Worm (Caenorhabditis elegans) whole organism, mixed stage, embryonic: Measurements from ENCODE around the gene F10B5.2.

Source experiments
- bed-3 ChIP-seq: fragments of 200-800 bp; sonication (Bioruptor generic); optimal IDR thresholded peaks from 3 replicates; lab custom pipeline; 2018; ENCODE audit warnings: mild to moderate bottlenecking, missing genetic modification characterization, moderate library complexity, missing compliant biosample characterization
- blmp-1 ChIP-seq: fragments of 150-350 bp; optimal IDR thresholded peaks from 2 replicates; lab custom pipeline; 2014; ENCODE audit warnings: missing biosample characterization, missing genetic modification characterization
- ceh-83 ChIP-seq: fragments of 200-800 bp; sonication (Bioruptor generic); optimal IDR thresholded peaks from 2 replicates; lab custom pipeline; 2018; ENCODE audit warnings: mild to moderate bottlenecking, missing genetic modification characterization, missing compliant biosample characterization
- ces-1 ChIP-seq: fragments of 150-350 bp; optimal IDR thresholded peaks from 2 replicates; lab custom pipeline; 2014; ENCODE audit warnings: missing biosample characterization, missing genetic modification reagents, missing genetic modification characterization
- cnd-1 ChIP-seq: fragments of 200-800 bp; sonication (Bioruptor generic); optimal IDR thresholded peaks from 2 replicates; lab custom pipeline; 2018; ENCODE audit warnings: mild to moderate bottlenecking, missing genetic modification characterization, missing compliant biosample characterization
- elt-1 ChIP-seq: sonication (generic microtip); optimal IDR thresholded peaks from 2 replicates; lab custom pipeline; 2017; ENCODE audit warnings: missing genetic modification characterization, mild to moderate bottlenecking, missing compliant biosample characterization, antibody characterized with exemption, moderate library complexity, borderline replicate concordance; ENCODE audit not compliant: insufficient read depth
- elt-3 ChIP-seq: fragments of 150-350 bp; optimal IDR thresholded peaks from 2 replicates; lab custom pipeline; 2014; ENCODE audit warnings: missing biosample characterization, missing genetic modification characterization
- flh-1 ChIP-seq: fragments of 200-800 bp; sonication (Bioruptor generic); optimal IDR thresholded peaks from 2 replicates; lab custom pipeline; 2018; ENCODE audit warnings: mild to moderate bottlenecking, missing genetic modification characterization, moderate library complexity, missing compliant biosample characterization
- hlh-1 ChIP-seq: fragments of 150-350 bp; optimal IDR thresholded peaks from 2 replicates; lab custom pipeline; 2014; ENCODE audit warnings: missing biosample characterization, missing genetic modification reagents, missing genetic modification characterization
- lin-13 ChIP-seq: fragments of 150-350 bp; optimal IDR thresholded peaks from 2 replicates; lab custom pipeline; 2014; ENCODE audit warnings: missing biosample characterization, missing genetic modification characterization
- lin-32 ChIP-seq: fragments of 200-800 bp; sonication (Bioruptor generic); optimal IDR thresholded peaks from 2 replicates; lab custom pipeline; 2018; ENCODE audit warnings: mild to moderate bottlenecking, missing genetic modification characterization, missing compliant biosample characterization
- lsy-2 ChIP-seq: fragments of 150-350 bp; optimal IDR thresholded peaks from 2 replicates; lab custom pipeline; 2014; ENCODE audit warnings: missing biosample characterization, missing genetic modification characterization
- mab-5 ChIP-seq: fragments of 150-350 bp; optimal IDR thresholded peaks from 2 replicates; lab custom pipeline; 2014; ENCODE audit warnings: missing biosample characterization, missing genetic modification characterization
- mep-1 ChIP-seq: fragments of 150-350 bp; optimal IDR thresholded peaks from 2 replicates; lab custom pipeline; 2017; ENCODE audit warnings: missing biosample characterization, missing genetic modification reagents, missing genetic modification characterization, inconsistent platforms
- mls-2 ChIP-seq: sonication (generic microtip); optimal IDR thresholded peaks from 2 replicates; lab custom pipeline; 2016; ENCODE audit warnings: mild to moderate bottlenecking, missing genetic modification characterization, moderate library complexity, missing compliant biosample characterization
- nhr-12 ChIP-seq: fragments of 150-350 bp; optimal IDR thresholded peaks from 2 replicates; lab custom pipeline; 2014; ENCODE audit warnings: missing biosample characterization, missing genetic modification characterization
- nhr-2 ChIP-seq: fragments of 150-350 bp; optimal IDR thresholded peaks from 2 replicates; lab custom pipeline; 2014; ENCODE audit warnings: missing biosample characterization, missing genetic modification characterization
- nhr-237 ChIP-seq: fragments of 150-350 bp; optimal IDR thresholded peaks from 2 replicates; lab custom pipeline; 2014; ENCODE audit warnings: missing biosample characterization, missing genetic modification characterization
- nhr-28 ChIP-seq: fragments of 150-350 bp; optimal IDR thresholded peaks from 2 replicates; lab custom pipeline; 2014; ENCODE audit warnings: missing biosample characterization, missing genetic modification characterization
- snpc-4 ChIP-seq: fragments of 150-350 bp; optimal IDR thresholded peaks from 2 replicates; lab custom pipeline; 2014; ENCODE audit warnings: missing biosample characterization, missing genetic modification characterization
- sptf-1 ChIP-seq: sonication (generic microtip); optimal IDR thresholded peaks from 2 replicates; lab custom pipeline; 2017; ENCODE audit warnings: mild to moderate bottlenecking, missing genetic modification characterization, moderate library complexity, missing compliant biosample characterization
- tbx-8 ChIP-seq: fragments of 200-800 bp; sonication (Bioruptor generic); optimal IDR thresholded peaks from 2 replicates; lab custom pipeline; 2018; ENCODE audit warnings: mild to moderate bottlenecking, missing genetic modification characterization, moderate library complexity, missing compliant biosample characterization
- unc-120 ChIP-seq: sonication (generic microtip); optimal IDR thresholded peaks from 2 replicates; lab custom pipeline; 2017; ENCODE audit warnings: missing genetic modification characterization, missing compliant biosample characterization; ENCODE audit not compliant: poor library complexity, severe bottlenecking
- unc-39 ChIP-seq: fragments of 150-350 bp; optimal IDR thresholded peaks from 2 replicates; lab custom pipeline; 2014; ENCODE audit warnings: missing biosample characterization, missing genetic modification characterization
- unc-62 ChIP-seq: fragments of 150-350 bp; optimal IDR thresholded peaks from 2 replicates; lab custom pipeline; 2014; ENCODE audit warnings: missing biosample characterization, missing genetic modification reagents, missing genetic modification characterization
- zip-8 ChIP-seq: fragments of 150-350 bp; optimal IDR thresholded peaks from 2 replicates; lab custom pipeline; 2014; ENCODE audit warnings: missing biosample characterization, missing genetic modification characterization
- ztf-11 ChIP-seq: fragments of 150-350 bp; optimal IDR thresholded peaks from 2 replicates; lab custom pipeline; 2014; ENCODE audit warnings: missing biosample characterization, missing genetic modification characterization

Gene F10B5.2

DNA sequence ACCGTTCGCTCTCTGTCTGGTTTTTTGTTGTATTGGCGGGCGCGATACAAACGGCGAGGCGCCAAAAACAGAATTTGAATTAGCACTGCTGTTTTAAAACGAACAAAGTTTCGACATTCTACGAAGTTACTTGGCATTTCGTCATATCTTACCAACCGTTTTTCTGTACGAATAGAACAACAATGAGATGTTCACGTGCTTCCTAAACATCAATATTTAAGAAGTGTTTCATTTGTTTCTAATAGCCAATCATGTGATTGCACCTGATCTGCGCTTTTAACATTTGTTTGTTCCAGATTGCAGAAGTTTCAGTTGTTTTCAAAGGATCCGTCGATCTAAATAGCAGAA lies 15.5 kb upstream of the F10B5.2 start:
- TF ChIP-seq elt-1 (tag; lab: Kevin White, UChicago) (no peak), mep-1 (no peak), ceh-83 (GFP tag; lab: Kevin White, UChicago) (no peak), nhr-28 (tag; lab: Kevin White, UChicago) (no peak), nhr-2 (no peak), unc-120 (tag; lab: Kevin White, UChicago) (no peak), lin-13 (tag; lab: Kevin White, UChicago) (no peak), ces-1 (GFP tag; lab: Kevin White, UChicago) (no peak), lsy-2 (tag; lab: Kevin White, UChicago) (no peak), flh-1 (GFP tag; lab: Kevin White, UChicago) (no peak)
- TF ChIP-seq, all 35 proteins: peak for 0

ce11 chrII:8129495-8130010 lies 15.0 kb upstream of the F10B5.2 start, which contains the start of gene ulp-4:
Gene ulp-4, plus strand, starts transcription at chrII:8129960.
- TF ChIP-seq snpc-4 (tag; lab: Kevin White, UChicago) = no peak
- peak; percentile 16 for TF ChIP-seq hlh-1
- TF ChIP-seq, all 35 proteins: peak for 1

- TF ChIP-seq sptf-1 (tag; lab: Kevin White, UChicago) (no peak), bed-3 (GFP tag; lab: Kevin White, UChicago) (no peak)
These were observed 13.8 kb upstream of the F10B5.2 start for ce11 chrII:8130792-8131191.

ce11 chrII:8131413-8131966 lies 13.1 kb upstream of the F10B5.2 start:
- no peak for TF ChIP-seq nhr-12 (tag; lab: Kevin White, UChicago)
- TF ChIP-seq unc-62 (GFP tag; lab: Kevin White, UChicago) = no peak
- no peak for TF ChIP-seq ztf-11
- TF ChIP-seq zip-8 (tag; lab: Kevin White, UChicago) = no peak
- no peak for TF ChIP-seq nhr-237
- TF ChIP-seq nhr-2 = no peak
- TF ChIP-seq lin-13 (tag; lab: Kevin White, UChicago) = no peak
- TF ChIP-seq elt-1 (tag; lab: Kevin White, UChicago) = no peak
- no peak for TF ChIP-seq blmp-1 (tag; lab: Kevin White, UChicago)
- no peak for TF ChIP-seq snpc-4 (tag; lab: Kevin White, UChicago)
- no peak for TF ChIP-seq mls-2 (tag; lab: Kevin White, UChicago)
- TF ChIP-seq mab-5 (tag; lab: Kevin White, UChicago) = no peak
- TF ChIP-seq mep-1 = no peak
- no peak for TF ChIP-seq nhr-28 (tag; lab: Kevin White, UChicago)
- no peak for TF ChIP-seq lin-32 (GFP tag; lab: Kevin White, UChicago)
- no peak for TF ChIP-seq cnd-1 (tag; lab: Kevin White, UChicago)
- TF ChIP-seq unc-39 (tag; lab: Kevin White, UChicago) = no peak
- TF ChIP-seq, all 35 proteins: peak for 0

DNA sequence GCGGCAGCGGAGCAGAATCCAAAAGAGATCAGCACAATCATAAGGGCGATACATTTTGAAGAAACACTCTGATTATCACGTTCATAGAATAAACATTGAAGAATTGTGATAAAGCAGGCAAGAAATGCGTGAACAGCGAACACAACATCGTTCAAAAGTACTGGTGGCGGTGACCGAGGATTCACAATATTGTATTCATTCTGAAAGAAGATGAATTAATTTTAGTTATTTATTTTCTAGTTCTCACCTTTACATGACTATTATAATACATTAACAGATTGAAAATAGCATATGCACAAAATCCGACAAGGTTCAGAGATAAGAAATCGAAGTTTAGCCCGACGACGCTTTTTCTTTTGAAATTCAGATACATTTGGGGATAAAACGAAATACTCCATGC lies 8.6 kb upstream of the F10B5.2 start:
- TF ChIP-seq lsy-2 (tag; lab: Kevin White, UChicago) = no peak
- TF ChIP-seq hlh-1 = no peak
- no peak for TF ChIP-seq mls-2 (tag; lab: Kevin White, UChicago)
- TF ChIP-seq elt-1 (tag; lab: Kevin White, UChicago) = no peak
- no peak for TF ChIP-seq sptf-1 (tag; lab: Kevin White, UChicago)
- no peak for TF ChIP-seq lin-13 (tag; lab: Kevin White, UChicago)
- TF ChIP-seq, all 35 proteins: peak for 0

DNA sequence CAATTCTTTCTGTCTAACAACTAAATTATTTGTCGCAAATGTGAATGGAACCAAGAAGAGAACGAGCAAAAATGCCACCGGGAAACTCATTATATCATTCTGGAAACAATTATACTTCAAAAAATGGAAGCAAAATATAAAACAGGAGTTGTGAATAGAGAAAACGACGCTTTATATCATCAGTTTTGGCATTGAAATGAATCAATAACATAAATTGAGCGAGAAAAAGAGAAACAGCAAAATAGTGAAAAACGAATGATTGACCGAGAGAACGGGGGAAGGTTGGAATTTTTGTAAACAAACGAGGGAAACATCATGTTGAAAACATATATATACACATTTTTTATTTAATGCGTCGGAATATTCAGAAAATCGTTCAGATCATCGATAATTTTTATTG lies 7.7 kb upstream of the F10B5.2 start, which contains the start of gene ctns-1:
TSS of gene ctns-1 (minus strand) at position 101 of the 400 bp plus-strand sequence.
- TF ChIP-seq elt-3 (tag; lab: Kevin White, UChicago) (no peak), tbx-8 (no peak), sptf-1 (tag; lab: Kevin White, UChicago) (no peak), lin-13 (tag; lab: Kevin White, UChicago) (no peak), cnd-1 (tag; lab: Kevin White, UChicago) (no peak), unc-120 (tag; lab: Kevin White, UChicago) (no peak), bed-3 (GFP tag; lab: Kevin White, UChicago) (no peak), mab-5 (tag; lab: Kevin White, UChicago) (no peak), mls-2 (tag; lab: Kevin White, UChicago) (no peak), mep-1 (no peak), snpc-4 (tag; lab: Kevin White, UChicago) (no peak), blmp-1 (tag; lab: Kevin White, UChicago) (no peak)
- TF ChIP-seq, all 35 proteins: peak for 0
